Fruit fly (Drosophila melanogaster): ENCODE results near the gene sunn.

The sunn gene

DNA sequence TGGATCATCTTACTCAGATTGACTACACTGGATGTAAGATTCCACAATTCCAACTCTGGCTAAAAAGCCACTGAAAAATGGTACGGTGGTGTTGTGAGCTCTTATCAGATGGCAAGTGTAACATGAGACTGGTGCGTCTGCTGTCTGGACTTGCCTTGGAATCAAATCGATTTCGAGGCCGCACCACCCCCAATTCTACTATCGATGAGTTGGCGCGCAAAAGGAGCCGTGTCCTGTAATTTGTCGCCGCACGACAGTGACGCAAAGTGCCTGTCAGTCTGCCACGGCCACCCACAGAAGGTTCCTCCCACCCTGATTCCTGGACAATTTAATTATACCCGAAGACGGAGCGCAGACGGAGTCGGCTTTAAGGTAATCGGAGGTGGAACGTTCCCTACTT, 38.4 kb downstream of the sunn start:
- no peak for TF ChIP-seq CG13204 (GFP tag; optimal IDR thresholded peaks at IDR 0.05)
- no peak for TF ChIP-seq EcR (GFP tag; optimal IDR thresholded peaks at IDR 0.05)
- TF ChIP-seq CG17806 (tag; optimal IDR thresholded peaks at IDR 0.05) = no peak
- TF ChIP-seq CG4496 (GFP tag; IDR thresholded peaks at IDR 0.05) = no peak
- TF ChIP-seq CG32121 (GFP tag; IDR thresholded peaks at IDR 0.05) = no peak
- no peak for TF ChIP-seq CG10348 (GFP tag; IDR thresholded peaks at IDR 0.05)
- TF ChIP-seq Pif1B (GFP tag; optimal IDR thresholded peaks at IDR 0.05) = no peak
- TF ChIP-seq CG9948 (tag; optimal IDR thresholded peaks at IDR 0.05) = no peak
- no peak for TF ChIP-seq CG15710 (tag; optimal IDR thresholded peaks at IDR 0.05)
- no peak for TF ChIP-seq CG8301 (tag; optimal IDR thresholded peaks at IDR 0.05)
- no peak for TF ChIP-seq Ets98B (GFP tag; IDR thresholded peaks at IDR 0.05)
- no peak for TF ChIP-seq gl (tag; optimal IDR thresholded peaks at IDR 0.05)
- no peak for TF ChIP-seq CG12605 (GFP tag; IDR thresholded peaks at IDR 0.05)
- no peak for TF ChIP-seq D1 (tag; optimal IDR thresholded peaks at IDR 0.05)
- TF ChIP-seq Snoo (tag; optimal IDR thresholded peaks at IDR 0.05) = no peak

DNA sequence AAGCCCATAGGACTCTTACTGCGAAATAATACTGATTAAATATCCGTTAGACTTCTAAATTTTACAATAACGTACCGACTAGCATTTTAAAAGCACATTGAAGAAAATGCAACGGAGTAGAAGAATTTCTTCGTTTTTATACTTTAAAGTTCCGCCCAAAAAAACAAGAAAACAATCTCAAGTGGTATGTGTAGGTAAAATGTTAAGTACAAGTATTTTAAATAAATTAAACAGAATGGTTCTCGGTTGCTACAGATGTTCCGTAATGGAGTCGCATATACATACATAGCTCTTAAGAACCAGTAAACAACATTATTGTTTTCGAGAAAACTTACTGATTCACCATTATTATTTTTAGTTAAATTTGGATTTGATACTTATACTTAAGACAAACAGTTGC, 43.9 kb downstream of the sunn start, which contains the start of gene Muc68D:
Gene Muc68D, minus strand, starts transcription at position 101 of the 400 bp plus-strand sequence.
- TF ChIP-seq CG13204 (GFP tag; optimal IDR thresholded peaks at IDR 0.05) (no peak), CG10348 (GFP tag; IDR thresholded peaks at IDR 0.05) (no peak), CG8159 (tag; optimal IDR thresholded peaks at IDR 0.05) (no peak), CG12605 (GFP tag; IDR thresholded peaks at IDR 0.05) (no peak), CG34367 (tag; optimal IDR thresholded peaks at IDR 0.05) (no peak), Snoo (tag; optimal IDR thresholded peaks at IDR 0.05) (no peak), gl (tag; optimal IDR thresholded peaks at IDR 0.05) (no peak), CG15710 (tag; optimal IDR thresholded peaks at IDR 0.05) (no peak), CG9948 (tag; optimal IDR thresholded peaks at IDR 0.05) (no peak), Pif1A (GFP tag; optimal IDR thresholded peaks at IDR 0.05) (no peak), CG4496 (GFP tag; IDR thresholded peaks at IDR 0.05) (no peak), Pif1B (GFP tag; optimal IDR thresholded peaks at IDR 0.05) (no peak)

DNA sequence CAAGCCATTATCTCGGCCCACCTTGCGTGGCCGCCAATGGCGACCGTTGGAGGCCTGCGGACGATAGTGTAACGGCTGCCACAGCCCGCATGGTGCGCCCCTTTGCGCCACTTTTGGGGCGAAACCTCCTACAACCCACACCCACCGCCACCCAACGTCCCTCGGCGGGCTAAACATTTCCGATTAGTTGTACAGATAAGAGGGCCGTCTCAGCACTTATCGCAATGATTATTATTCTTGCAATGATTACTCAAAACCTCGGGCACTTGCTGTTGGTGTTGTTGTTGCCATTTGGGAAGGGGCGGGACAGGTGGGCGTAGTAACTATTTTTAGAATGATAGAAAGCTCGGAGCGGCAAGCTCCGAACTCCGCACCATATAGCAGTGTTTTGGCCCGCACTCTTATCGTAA, 44.5 kb downstream of the sunn start:
- TF ChIP-seq D1 (tag; optimal IDR thresholded peaks at IDR 0.05) = no peak
- no peak for TF ChIP-seq CG17806 (tag; optimal IDR thresholded peaks at IDR 0.05)
- no peak for TF ChIP-seq rn (GFP tag; IDR thresholded peaks at IDR 0.05)
- TF ChIP-seq CG10348 (GFP tag; IDR thresholded peaks at IDR 0.05) = no peak
- TF ChIP-seq Pif1B (GFP tag; optimal IDR thresholded peaks at IDR 0.05) = no peak
- TF ChIP-seq CG12605 (GFP tag; IDR thresholded peaks at IDR 0.05) = no peak
- no peak for TF ChIP-seq CG34367 (tag; optimal IDR thresholded peaks at IDR 0.05)
- TF ChIP-seq Ets98B (GFP tag; IDR thresholded peaks at IDR 0.05) = no peak
- TF ChIP-seq CG14655 (GFP tag; optimal IDR thresholded peaks at IDR 0.05) = no peak
- TF ChIP-seq CG32121 (GFP tag; IDR thresholded peaks at IDR 0.05) = no peak
- no peak for TF ChIP-seq Snoo (tag; optimal IDR thresholded peaks at IDR 0.05)
- no peak for TF ChIP-seq CG9948 (tag; optimal IDR thresholded peaks at IDR 0.05)
- TF ChIP-seq CG4496 (GFP tag; IDR thresholded peaks at IDR 0.05) = no peak
- no peak for TF ChIP-seq CG15710 (tag; optimal IDR thresholded peaks at IDR 0.05)
- TF ChIP-seq EcR (GFP tag; optimal IDR thresholded peaks at IDR 0.05) = no peak

DNA sequence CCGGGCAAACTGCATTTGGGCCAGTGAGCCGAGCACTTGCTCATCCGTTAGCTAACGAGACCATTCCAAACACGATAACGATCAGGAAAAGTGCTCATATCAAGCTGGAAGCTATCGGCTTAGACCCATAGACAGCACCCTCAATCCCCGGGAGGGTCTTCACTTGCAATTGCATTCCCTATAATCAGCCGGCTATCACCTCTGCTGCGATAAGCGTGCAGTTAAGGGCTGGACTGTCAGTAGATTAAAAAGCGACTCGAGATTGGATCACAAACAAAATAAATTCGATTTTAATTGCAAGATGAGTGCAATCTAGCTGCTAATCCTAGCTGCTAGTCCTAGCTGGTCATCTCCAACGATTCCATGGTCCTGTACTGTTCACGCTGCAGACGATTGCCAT, 45.6 kb downstream of the sunn start:
- no peak for TF ChIP-seq CG4496 (GFP tag; IDR thresholded peaks at IDR 0.05)

DNA sequence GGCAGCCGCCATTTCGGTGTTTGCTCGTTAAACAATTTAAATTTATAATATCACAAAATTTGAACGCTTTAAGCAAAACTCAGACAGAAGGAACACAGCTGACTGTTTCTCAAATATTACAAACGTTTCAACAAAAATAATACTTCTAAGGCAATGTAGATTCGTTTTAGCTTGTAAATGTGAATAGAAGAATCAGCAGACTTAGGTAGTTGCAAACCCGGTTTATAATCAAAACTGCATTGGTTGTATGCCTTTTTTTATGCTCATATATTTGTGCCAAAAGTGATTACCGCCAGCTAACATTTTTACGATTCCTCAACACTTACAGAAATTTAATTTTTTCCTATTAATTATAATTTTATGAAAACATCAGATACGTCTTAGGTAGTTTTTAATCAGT, 46.3 kb downstream of the sunn start, which contains the start of gene Tim13:
Gene Tim13, minus strand, starts transcription at position 101 of the 400 bp plus-strand sequence.
- TF ChIP-seq CG9948 (tag; optimal IDR thresholded peaks at IDR 0.05) = no peak
- no peak for TF ChIP-seq CG10348 (GFP tag; IDR thresholded peaks at IDR 0.05)
- TF ChIP-seq CG34367 (tag; optimal IDR thresholded peaks at IDR 0.05) = no peak
- no peak for TF ChIP-seq CG14655 (GFP tag; optimal IDR thresholded peaks at IDR 0.05)

- TF ChIP-seq Snoo (tag; optimal IDR thresholded peaks at IDR 0.05) (no peak), CG14655 (GFP tag; optimal IDR thresholded peaks at IDR 0.05) (no peak), EcR (GFP tag; optimal IDR thresholded peaks at IDR 0.05) (no peak), fd96Ca (GFP tag; IDR thresholded peaks at IDR 0.05) (no peak), CG13204 (GFP tag; optimal IDR thresholded peaks at IDR 0.05) (no peak), Ets98B (GFP tag; IDR thresholded peaks at IDR 0.05) (no peak), CG15710 (tag; optimal IDR thresholded peaks at IDR 0.05) (no peak), CG9948 (tag; optimal IDR thresholded peaks at IDR 0.05) (no peak), CG4496 (GFP tag; IDR thresholded peaks at IDR 0.05) (no peak), CG32121 (GFP tag; IDR thresholded peaks at IDR 0.05) (no peak), CG8159 (tag; optimal IDR thresholded peaks at IDR 0.05) (no peak), Pif1A (GFP tag; optimal IDR thresholded peaks at IDR 0.05) (no peak), gl (tag; optimal IDR thresholded peaks at IDR 0.05) (no peak), CG17806 (tag; optimal IDR thresholded peaks at IDR 0.05) (no peak)
These were observed 48.6 kb downstream of the sunn start, which contains the start of gene CG14131 for dm6 chr3L:11776731-11777130. TSS of gene CG14131 (plus strand) at chr3L:11777073.

DNA sequence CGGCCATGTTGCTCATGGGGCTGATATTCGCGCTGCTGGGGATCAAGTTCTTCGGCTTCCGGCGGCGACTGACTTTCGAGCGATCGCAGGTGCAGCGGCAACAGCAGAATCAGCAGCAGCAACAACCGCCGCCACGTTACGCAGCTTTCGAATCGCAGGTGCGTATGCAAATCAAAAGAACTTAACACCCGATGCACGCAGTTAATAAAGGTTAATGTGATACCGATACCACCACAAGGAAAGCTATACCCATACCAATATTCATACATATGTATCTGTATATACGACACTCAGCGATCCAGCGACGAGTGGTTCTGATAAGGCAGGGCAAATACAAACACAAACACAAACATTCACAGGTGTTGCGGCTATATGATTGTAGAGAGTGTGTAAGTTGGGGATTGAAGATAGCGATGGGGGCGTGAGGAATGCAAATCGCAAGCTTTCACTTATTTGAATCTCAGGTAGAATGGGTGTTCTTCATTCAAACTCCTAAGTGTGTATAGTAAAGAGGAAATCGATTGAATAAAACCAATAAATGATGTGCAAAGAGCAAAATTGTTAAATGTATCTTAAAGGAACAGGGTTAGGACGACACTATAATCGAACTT, 49.3 kb downstream of the sunn start:
- no peak for TF ChIP-seq CG13204 (GFP tag; optimal IDR thresholded peaks at IDR 0.05)
- TF ChIP-seq CG4496 (GFP tag; IDR thresholded peaks at IDR 0.05) = 0 out of 3 replicates have a peak, but pooled peaks have one; percentile 28
- no peak for TF ChIP-seq CG17806 (tag; optimal IDR thresholded peaks at IDR 0.05)
- TF ChIP-seq Snoo (tag; optimal IDR thresholded peaks at IDR 0.05) = no peak
- peak; percentile 7 for TF ChIP-seq EcR (GFP tag; optimal IDR thresholded peaks at IDR 0.05)
- TF ChIP-seq CG12605 (GFP tag; IDR thresholded peaks at IDR 0.05) = no peak
- TF ChIP-seq D1 (tag; optimal IDR thresholded peaks at IDR 0.05) = no peak

Data from whole organism, pupa.